Fruit fly (Drosophila melanogaster) whole organism, embryonic: Measurements from ENCODE around the gene Oscillin.

ENCODE experiments used
- Bdp1 ChIP-seq: fragments of 200-800 bp; sonication (Bioruptor generic); optimal IDR thresholded peaks from 3 replicates; lab custom pipeline; 2016; ENCODE audit warnings: missing biosample characterization, missing genetic modification characterization
- BtbVII ChIP-seq: fragments of 200-800 bp; sonication (Bioruptor generic); optimal IDR thresholded peaks from 3 replicates; lab custom pipeline; 2017; ENCODE audit warnings: missing biosample characterization, mild to moderate bottlenecking, missing genetic modification characterization
- CG11560 ChIP-seq: fragments of 200-800 bp; sonication (Bioruptor generic); IDR thresholded peaks from 3 replicates; pipeline ENCODE4 v1.3.6; 2022; ENCODE audit warnings: missing biosample characterization, missing genetic modification characterization
- CG13123 ChIP-seq: fragments of 200-800 bp; sonication (Bioruptor generic); optimal IDR thresholded peaks from 2 replicates; lab custom pipeline; 2016; ENCODE audit warnings: missing biosample characterization, missing genetic modification characterization
- CG14710 ChIP-seq: fragments of 200-800 bp; sonication (Bioruptor generic); optimal IDR thresholded peaks from 3 replicates; lab custom pipeline; 2019; ENCODE audit warnings: missing biosample characterization, mild to moderate bottlenecking, missing genetic modification characterization, moderate library complexity
- CG16863 ChIP-seq: fragments of 200-800 bp; sonication (Bioruptor generic); optimal IDR thresholded peaks from 3 replicates; lab custom pipeline; 2016; ENCODE audit warnings: missing biosample characterization, missing genetic modification characterization
- CG1792 ChIP-seq: fragments of 200-800 bp; sonication (Bioruptor generic); optimal IDR thresholded peaks from 2 replicates; lab custom pipeline; 2016; ENCODE audit warnings: missing biosample characterization, missing genetic modification characterization
- CG18262 ChIP-seq: fragments of 200-800 bp; optimal IDR thresholded peaks from 3 replicates; lab custom pipeline; 2019; ENCODE audit warnings: missing biosample characterization, mild to moderate bottlenecking, missing genetic modification characterization, moderate library complexity
- CG2129 ChIP-seq: fragments of 200-800 bp; sonication (Bioruptor generic); IDR thresholded peaks from 2 replicates; pipeline ENCODE4 v1.3.6; 2022; ENCODE audit warnings: missing biosample characterization, missing genetic modification characterization; ENCODE audit not compliant: partially characterized antibody
- CG30403 ChIP-seq: fragments of 200-800 bp; sonication (Bioruptor generic); optimal IDR thresholded peaks from 3 replicates; lab custom pipeline; 2016; ENCODE audit warnings: missing biosample characterization, missing genetic modification characterization
- CG32532 ChIP-seq: fragments of 200-800 bp; sonication (Bioruptor generic); IDR thresholded peaks from 2 replicates; pipeline ENCODE4 v1.3.6; 2022; ENCODE audit warnings: missing biosample characterization, missing genetic modification characterization
- CG3281 ChIP-seq: fragments of 200-800 bp; sonication (Bioruptor generic); optimal IDR thresholded peaks from 3 replicates; lab custom pipeline; 2017; ENCODE audit warnings: missing biosample characterization, mild to moderate bottlenecking, missing genetic modification characterization
- CG4282 ChIP-seq: fragments of 200-800 bp; sonication (Bioruptor generic); optimal IDR thresholded peaks from 2 replicates; lab custom pipeline; 2016; ENCODE audit warnings: missing biosample characterization, missing genetic modification characterization
- CG4820 ChIP-seq: fragments of 200-800 bp; sonication (Bioruptor generic); optimal IDR thresholded peaks from 3 replicates; lab custom pipeline; 2016; ENCODE audit warnings: missing biosample characterization, missing genetic modification characterization
- CG9609 ChIP-seq: fragments of 200-800 bp; sonication (Bioruptor generic); optimal IDR thresholded peaks from 3 replicates; lab custom pipeline; 2016; ENCODE audit warnings: missing biosample characterization, missing genetic modification characterization
- Dad ChIP-seq: fragments of 200-800 bp; sonication (Bioruptor generic); optimal IDR thresholded peaks from 3 replicates; lab custom pipeline; 2016; ENCODE audit warnings: missing biosample characterization, missing genetic modification characterization
- Dip3 ChIP-seq: fragments of 200-800 bp; sonication (Bioruptor generic); optimal IDR thresholded peaks from 3 replicates; lab custom pipeline; 2016; ENCODE audit warnings: missing biosample characterization, missing genetic modification characterization
- Dref ChIP-seq: fragments of 200-800 bp; sonication (Bioruptor generic); IDR thresholded peaks from 2 replicates; pipeline ENCODE4 v1.3.6; 2022; ENCODE audit warnings: missing biosample characterization, missing genetic modification characterization
- Drgx ChIP-seq: fragments of 200-800 bp; sonication (Bioruptor generic); IDR thresholded peaks from 2 replicates; pipeline ENCODE4 v1.3.6; 2022; ENCODE audit warnings: missing biosample characterization, missing genetic modification characterization
- H2.0 ChIP-seq: fragments of 200-800 bp; sonication (Bioruptor generic); IDR thresholded peaks from 2 replicates; pipeline ENCODE4 v1.3.6; 2022; ENCODE audit warnings: missing biosample characterization, missing genetic modification characterization
- Hand ChIP-seq: fragments of 200-800 bp; sonication (Bioruptor generic); optimal IDR thresholded peaks from 2 replicates; lab custom pipeline; 2017; ENCODE audit warnings: mild to moderate bottlenecking, missing biosample characterization, missing genetic modification reagents, missing genetic modification characterization
- Hmr ChIP-seq: fragments of 200-800 bp; sonication (Bioruptor generic); optimal IDR thresholded peaks from 3 replicates; lab custom pipeline; 2017; ENCODE audit warnings: mild to moderate bottlenecking, missing biosample characterization, missing genetic modification reagents, missing genetic modification characterization
- Hsf ChIP-seq: fragments of 200-800 bp; sonication (Bioruptor generic); optimal IDR thresholded peaks from 3 replicates; lab custom pipeline; 2016; ENCODE audit warnings: missing biosample characterization, missing genetic modification characterization
- Jarid2 ChIP-seq: fragments of 200-800 bp; sonication (Bioruptor generic); optimal IDR thresholded peaks from 3 replicates; lab custom pipeline; 2017; ENCODE audit warnings: mild to moderate bottlenecking, missing biosample characterization, missing genetic modification reagents, missing genetic modification characterization
- Nf-YC ChIP-seq: fragments of 200-800 bp; optimal IDR thresholded peaks from 3 replicates; lab custom pipeline; 2019; ENCODE audit warnings: missing biosample characterization, mild to moderate bottlenecking, missing genetic modification characterization, moderate library complexity
- Ravus ChIP-seq: fragments of 200-800 bp; sonication (Bioruptor generic); IDR thresholded peaks from 2 replicates; pipeline ENCODE4 v1.3.6; 2022; ENCODE audit warnings: missing biosample characterization, missing genetic modification characterization
- Rfx ChIP-seq: fragments of 200-800 bp; sonication (Bioruptor generic); IDR thresholded peaks from 2 replicates; pipeline ENCODE4 v1.3.6; 2022; ENCODE audit warnings: missing biosample characterization, missing genetic modification characterization
- Spps ChIP-seq: fragments of 200-800 bp; sonication (Bioruptor generic); optimal IDR thresholded peaks from 2 replicates; lab custom pipeline; 2018; ENCODE audit warnings: missing biosample characterization, mild to moderate bottlenecking, missing genetic modification characterization
- Trl ChIP-seq, 3 experiments: fragments of >200 bp in 2 of 3; fragments of 200-800 bp in 1 of 3; sonication (Bioruptor generic) in 1 of 3; optimal IDR thresholded peaks; 2 replicates in 1 of 3; 3 replicates in 2 of 3; lab custom pipeline; 2016 to 2017; ENCODE audit warnings: missing biosample characterization in 1 of 3, missing genetic modification characterization in 1 of 3
- az2 ChIP-seq: fragments of 200-800 bp; sonication (Bioruptor generic); optimal IDR thresholded peaks from 3 replicates; lab custom pipeline; 2016; ENCODE audit warnings: missing biosample characterization, missing genetic modification characterization
- bbx ChIP-seq: fragments of 200-800 bp; sonication (Bioruptor generic); IDR thresholded peaks from 2 replicates; pipeline ENCODE4 v1.3.6; 2022; ENCODE audit warnings: missing biosample characterization, missing genetic modification characterization; ENCODE audit not compliant: partially characterized antibody
- bigmax ChIP-seq: fragments of 200-800 bp; sonication (Bioruptor generic); optimal IDR thresholded peaks from 2 replicates; lab custom pipeline; 2018; ENCODE audit warnings: missing biosample characterization, mild to moderate bottlenecking, missing genetic modification characterization
- btn ChIP-seq: fragments of 200-800 bp; sonication (Bioruptor generic); optimal IDR thresholded peaks from 2 replicates; lab custom pipeline; 2016; ENCODE audit warnings: missing biosample characterization, missing genetic modification characterization
- dimm ChIP-seq: fragments of 200-800 bp; sonication (Bioruptor generic); IDR thresholded peaks from 2 replicates; pipeline ENCODE4 v1.3.6; 2022; ENCODE audit warnings: missing biosample characterization, missing genetic modification characterization
- dmrt99B ChIP-seq: fragments of 200-800 bp; sonication (Bioruptor generic); optimal IDR thresholded peaks from 2 replicates; lab custom pipeline; 2018; ENCODE audit warnings: missing biosample characterization, mild to moderate bottlenecking, missing genetic modification characterization, moderate library complexity
- her ChIP-seq: fragments of 200-800 bp; sonication (Bioruptor generic); optimal IDR thresholded peaks from 2 replicates; lab custom pipeline; 2016; ENCODE audit warnings: missing biosample characterization, missing genetic modification characterization
- hth ChIP-seq: fragments of >200 bp; optimal IDR thresholded peaks from 2 replicates; lab custom pipeline; 2017; ENCODE audit warnings: inconsistent platforms
- jigr1 ChIP-seq: fragments of 200-800 bp; sonication (Bioruptor generic); IDR thresholded peaks from 3 replicates; pipeline ENCODE4 v1.3.6; 2022; ENCODE audit warnings: missing biosample characterization, missing genetic modification characterization
- mirr ChIP-seq: fragments of 200-800 bp; sonication (Bioruptor generic); optimal IDR thresholded peaks from 3 replicates; lab custom pipeline; 2018; ENCODE audit warnings: missing biosample characterization, mild to moderate bottlenecking, missing genetic modification characterization
- nom ChIP-seq: fragments of 200-800 bp; sonication (Bioruptor generic); optimal IDR thresholded peaks from 2 replicates; lab custom pipeline; 2017; ENCODE audit warnings: missing biosample characterization, missing genetic modification characterization, mild to moderate bottlenecking, moderate library complexity, missing genetic modification reagents
- pb ChIP-seq: fragments of 200-800 bp; sonication (Bioruptor generic); optimal IDR thresholded peaks from 3 replicates; lab custom pipeline; 2016; ENCODE audit warnings: missing biosample characterization, missing genetic modification characterization
- pros ChIP-seq: fragments of 200-800 bp; sonication (Bioruptor generic); optimal IDR thresholded peaks from 3 replicates; lab custom pipeline; 2019; ENCODE audit warnings: missing biosample characterization, mild to moderate bottlenecking, missing genetic modification characterization, moderate library complexity
- pzg ChIP-seq: fragments of 200-800 bp; sonication (Bioruptor generic); optimal IDR thresholded peaks from 3 replicates; lab custom pipeline; 2018; ENCODE audit warnings: missing biosample characterization, mild to moderate bottlenecking, missing genetic modification characterization, moderate library complexity
- rib ChIP-seq: fragments of 200-800 bp; sonication (Bioruptor generic); IDR thresholded peaks from 2 replicates; pipeline ENCODE4 v1.3.6; 2022; ENCODE audit warnings: missing biosample characterization, missing genetic modification characterization
- schlank ChIP-seq: fragments of 200-800 bp; sonication (Bioruptor generic); optimal IDR thresholded peaks from 2 replicates; lab custom pipeline; 2018; ENCODE audit warnings: missing biosample characterization, mild to moderate bottlenecking, missing genetic modification characterization
- sima ChIP-seq: fragments of 200-800 bp; sonication (Bioruptor generic); optimal IDR thresholded peaks from 2 replicates; lab custom pipeline; 2016; ENCODE audit warnings: missing biosample characterization, missing genetic modification characterization
- sqz ChIP-seq: fragments of 200-800 bp; sonication (Bioruptor generic); optimal IDR thresholded peaks from 3 replicates; lab custom pipeline; 2018; ENCODE audit warnings: missing biosample characterization, mild to moderate bottlenecking, missing genetic modification characterization
- sr ChIP-seq: fragments of 200-800 bp; sonication (Bioruptor generic); IDR thresholded peaks from 3 replicates; pipeline ENCODE4 v1.3.6; 2022; ENCODE audit warnings: missing biosample characterization, missing genetic modification characterization
- twi ChIP-seq: fragments of 200-800 bp; optimal IDR thresholded peaks from 2 replicates; lab custom pipeline; 2019; ENCODE audit warnings: missing biosample characterization, mild to moderate bottlenecking, missing genetic modification characterization, moderate library complexity
- usp ChIP-seq: fragments of >200 bp; optimal IDR thresholded peaks from 2 replicates; lab custom pipeline; 2017; ENCODE audit warnings: missing biosample characterization, missing genetic modification characterization

The Oscillin gene

DNA sequence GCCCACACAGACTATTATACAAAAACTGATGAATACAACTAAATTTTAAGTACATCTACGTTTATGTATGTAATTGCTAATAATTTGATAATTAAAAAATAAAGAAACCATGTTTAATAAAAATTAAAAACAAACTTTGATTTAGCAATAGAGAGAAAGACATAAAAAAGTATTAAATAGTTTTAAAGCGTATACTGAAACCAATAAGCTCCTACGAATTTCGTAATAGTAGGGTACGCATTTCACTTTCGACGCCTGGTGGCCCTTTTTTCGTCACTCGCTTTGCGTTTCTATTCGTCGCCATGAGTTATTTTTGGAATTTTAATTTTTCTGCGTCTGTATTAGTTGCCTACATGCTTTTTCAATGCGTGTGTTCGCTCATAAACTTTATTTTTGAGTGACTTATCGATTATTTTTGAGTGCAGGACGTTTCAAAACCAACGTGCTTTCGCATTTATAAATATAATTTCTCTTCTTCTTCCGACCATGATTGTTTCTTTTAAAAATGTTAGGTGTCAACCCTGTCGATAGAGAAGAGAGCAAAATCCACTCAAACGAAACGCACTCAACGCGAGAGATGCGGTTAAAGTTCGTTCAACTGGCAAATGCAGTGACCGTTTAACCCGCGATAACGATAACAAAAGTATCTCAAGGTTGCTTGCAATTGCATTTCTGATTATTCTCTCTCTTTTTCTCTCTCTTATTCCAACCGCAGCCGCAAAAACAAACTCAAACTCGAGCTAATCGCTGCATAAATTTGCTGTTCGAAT lies at the start of gene Oscillin (continued):
- TF ChIP-seq CG4820 (GFP tag; lab: Kevin White, UChicago) = peak; percentile 65
- TF ChIP-seq Dip3 (GFP tag; lab: Kevin White, UChicago) = no peak
- peak; percentile 13 for TF ChIP-seq Dad
- no peak for TF ChIP-seq Bdp1 (GFP tag; lab: Kevin White, UChicago)
- no peak for TF ChIP-seq Hand (GFP tag; lab: Kevin White, UChicago)
- peak; percentile 54 to 55 for TF ChIP-seq Trl (optimal IDR thresholded peaks at IDR 0.05; lab: Kevin White, UChicago)
- TF ChIP-seq Trl (GFP tag; optimal IDR thresholded peaks at IDR 0.05; lab: Kevin White, UChicago) = peak; percentile 36
- TF ChIP-seq sima = no peak
- TF ChIP-seq CG18262 (tag; lab: Kevin White, UChicago) = peak; percentile 93
- TF ChIP-seq CG16863 = no peak
- no peak for TF ChIP-seq btn (GFP tag; lab: Kevin White, UChicago)
- no peak for TF ChIP-seq her (GFP tag; lab: Kevin White, UChicago)
- peak; percentile 87 for TF ChIP-seq Rfx
- TF ChIP-seq pzg (GFP tag; lab: Kevin White, UChicago) = no peak
- no peak for TF ChIP-seq Dref (GFP tag; lab: Robert Waterston, UW)
- no peak for TF ChIP-seq pb
- TF ChIP-seq CG1792 = peak; percentile 40
- no peak for TF ChIP-seq usp
- TF ChIP-seq bigmax (GFP tag; lab: Kevin White, UChicago) = no peak
- peak; percentile 80 for TF ChIP-seq CG3281
- TF ChIP-seq mirr = no peak
- no peak for TF ChIP-seq dimm
- TF ChIP-seq sqz (GFP tag; lab: Kevin White, UChicago) = peak; percentile 86
- no peak for TF ChIP-seq Jarid2 (GFP tag; lab: Kevin White, UChicago)
- 0 out of 3 replicates have a peak, but pooled peaks have one; percentile 26 for TF ChIP-seq jigr1 (GFP tag; lab: Robert Waterston, UW)
- no peak for TF ChIP-seq hth (lab: Kevin White, UChicago)
- TF ChIP-seq nom (GFP tag; lab: Kevin White, UChicago) = peak; percentile 47
- peak; percentile 74 for TF ChIP-seq Hsf (GFP tag; lab: Kevin White, UChicago)
- no peak for TF ChIP-seq sr (GFP tag; lab: Robert Waterston, UW)
- peak; percentile 4 for TF ChIP-seq CG13123 (GFP tag; lab: Kevin White, UChicago)
- TF ChIP-seq CG9609 = no peak
- TF ChIP-seq Hmr (GFP tag; lab: Kevin White, UChicago) = no peak
- TF ChIP-seq bbx (GFP tag; lab: Robert Waterston, UW) = peak; percentile 93
- TF ChIP-seq CG4282 (GFP tag; lab: Kevin White, UChicago) = no peak
- peak; percentile 89 for TF ChIP-seq dmrt99B
- TF ChIP-seq CG14710 (tag; lab: Kevin White, UChicago) = peak; percentile 89
- peak; percentile 76 for TF ChIP-seq CG30403 (GFP tag; lab: Kevin White, UChicago)
- peak; percentile 77 for TF ChIP-seq az2 (GFP tag; lab: Kevin White, UChicago)
- TF ChIP-seq H2.0 (GFP tag; lab: Robert Waterston, UW) = peak; percentile 84
- TF ChIP-seq CG32532 (GFP tag; lab: Robert Waterston, UW) = peak; percentile 90
- no peak for TF ChIP-seq schlank
- TF ChIP-seq CG11560 = no peak
- TF ChIP-seq Drgx = peak; percentile 77
- TF ChIP-seq pros (GFP tag; lab: Kevin White, UChicago) = peak; percentile 36
- no peak; the same call in 1 of the 2 replicates for TF ChIP-seq Ravus (GFP tag; lab: Robert Waterston, UW)
- TF ChIP-seq CG2129 (GFP tag; lab: Robert Waterston, UW) = 0 out of 2 replicates have a peak, but pooled peaks have one; percentile 15
- peak; percentile 72 for TF ChIP-seq Nf-YC (tag; lab: Kevin White, UChicago)
- TF ChIP-seq twi = peak; percentile 56
- peak; percentile 76 for TF ChIP-seq BtbVII
- peak; percentile 45; the same call in 1 of the 2 replicates for TF ChIP-seq rib (GFP tag; lab: Robert Waterston, UW)
- TF ChIP-seq Spps (tag; lab: Kevin White, UChicago) = peak; percentile 84
